Fruit fly (Drosophila melanogaster) whole organism, embryonic: ENCODE data around the gene Rad9.

Experiments used
- Adf1 ChIP-seq: fragments of 200-800 bp; sonication (Bioruptor generic); IDR thresholded peaks from 2 replicates; pipeline ENCODE4 v1.3.6; 2022; ENCODE audit warnings: missing biosample characterization, missing genetic modification characterization
- Bgb ChIP-seq: fragments of 200-800 bp; sonication (Bioruptor generic); IDR thresholded peaks from 2 replicates; pipeline ENCODE4 v1.3.6; 2022; ENCODE audit warnings: missing biosample characterization, missing genetic modification characterization; ENCODE audit not compliant: partially characterized antibody
- CG10209 ChIP-seq: fragments of 200-800 bp; sonication (Bioruptor generic); optimal IDR thresholded peaks from 3 replicates; lab custom pipeline; 2017; ENCODE audit warnings: missing biosample characterization, mild to moderate bottlenecking, missing genetic modification characterization, missing genetic modification reagents
- CG10462 ChIP-seq: fragments of 200-800 bp; sonication (Bioruptor generic); optimal IDR thresholded peaks from 2 replicates; lab custom pipeline; 2016; ENCODE audit warnings: missing biosample characterization, missing genetic modification characterization
- CG11398 ChIP-seq: fragments of 200-800 bp; sonication (Bioruptor generic); optimal IDR thresholded peaks from 2 replicates; lab custom pipeline; 2016; ENCODE audit warnings: missing biosample characterization, missing genetic modification characterization
- CG12104 ChIP-seq: fragments of 200-800 bp; sonication (Bioruptor generic); optimal IDR thresholded peaks from 3 replicates; lab custom pipeline; 2016; ENCODE audit warnings: missing biosample characterization, missing genetic modification characterization
- CG14014 ChIP-seq: fragments of 200-800 bp; sonication (Bioruptor generic); IDR thresholded peaks from 2 replicates; pipeline ENCODE4 v1.3.6; 2022; ENCODE audit warnings: missing biosample characterization, missing genetic modification characterization
- CG15479 ChIP-seq: fragments of 200-800 bp; sonication (Bioruptor generic); optimal IDR thresholded peaks from 3 replicates; lab custom pipeline; 2019; ENCODE audit warnings: missing biosample characterization, mild to moderate bottlenecking, missing genetic modification characterization, moderate library complexity
- CG17328 ChIP-seq: fragments of 200-800 bp; sonication (Bioruptor generic); IDR thresholded peaks from 2 replicates; pipeline ENCODE4 v1.3.6; 2022; ENCODE audit warnings: missing biosample characterization, missing genetic modification characterization
- CG17385 ChIP-seq: fragments of 200-800 bp; sonication (Bioruptor generic); optimal IDR thresholded peaks from 3 replicates; lab custom pipeline; 2018; ENCODE audit warnings: missing biosample characterization, mild to moderate bottlenecking, missing genetic modification characterization
- CG17612 ChIP-seq: fragments of 200-800 bp; sonication (Bioruptor generic); IDR thresholded peaks from 2 replicates; pipeline ENCODE4 v1.3.6; 2022; ENCODE audit warnings: missing biosample characterization, missing genetic modification characterization
- CG17912 ChIP-seq: fragments of 200-800 bp; sonication (Bioruptor generic); optimal IDR thresholded peaks from 2 replicates; lab custom pipeline; 2018; ENCODE audit warnings: missing biosample characterization, mild to moderate bottlenecking, missing genetic modification characterization
- CG18011 ChIP-seq: fragments of 200-800 bp; sonication (Bioruptor generic); optimal IDR thresholded peaks from 2 replicates; lab custom pipeline; 2017; ENCODE audit warnings: missing biosample characterization, missing genetic modification characterization, mild to moderate bottlenecking, moderate library complexity, missing genotype
- CG18262 ChIP-seq: fragments of 200-800 bp; optimal IDR thresholded peaks from 3 replicates; lab custom pipeline; 2019; ENCODE audit warnings: missing biosample characterization, mild to moderate bottlenecking, missing genetic modification characterization, moderate library complexity
- CG18476 ChIP-seq: fragments of 200-800 bp; sonication (Bioruptor generic); optimal IDR thresholded peaks from 2 replicates; lab custom pipeline; 2016; ENCODE audit warnings: missing biosample characterization, mild to moderate bottlenecking, missing genetic modification characterization
- CG2129 ChIP-seq: fragments of 200-800 bp; sonication (Bioruptor generic); IDR thresholded peaks from 2 replicates; pipeline ENCODE4 v1.3.6; 2022; ENCODE audit warnings: missing biosample characterization, missing genetic modification characterization; ENCODE audit not compliant: partially characterized antibody
- CG30431 ChIP-seq: fragments of 200-800 bp; sonication (Bioruptor generic); optimal IDR thresholded peaks from 2 replicates; lab custom pipeline; 2017; ENCODE audit warnings: missing biosample characterization, missing genetic modification characterization
- CG43689 ChIP-seq: fragments of 200-800 bp; sonication (Bioruptor generic); IDR thresholded peaks from 2 replicates; pipeline ENCODE4 v1.3.6; 2022; ENCODE audit warnings: missing biosample characterization, missing genetic modification characterization
- CG5953 ChIP-seq: fragments of 200-800 bp; sonication (Bioruptor generic); IDR thresholded peaks from 2 replicates; pipeline ENCODE4 v1.3.6; 2022; ENCODE audit warnings: missing biosample characterization, missing genetic modification characterization
- CG7556 ChIP-seq: fragments of 200-800 bp; sonication (Bioruptor generic); optimal IDR thresholded peaks from 2 replicates; lab custom pipeline; 2017; ENCODE audit warnings: missing biosample characterization, mild to moderate bottlenecking, missing genetic modification characterization
- CG7745 ChIP-seq: fragments of 200-800 bp; sonication (Bioruptor generic); optimal IDR thresholded peaks from 2 replicates; lab custom pipeline; 2018; ENCODE audit warnings: missing biosample characterization, mild to moderate bottlenecking, missing genetic modification characterization, moderate library complexity
- CG8359 ChIP-seq: fragments of 200-800 bp; sonication (Bioruptor generic); optimal IDR thresholded peaks from 2 replicates; lab custom pipeline; 2017; ENCODE audit warnings: missing biosample characterization, mild to moderate bottlenecking, missing genetic modification characterization, borderline replicate concordance
- CG8765 ChIP-seq: fragments of 200-800 bp; sonication (Bioruptor generic); IDR thresholded peaks from 2 replicates; pipeline ENCODE4 v1.3.6; 2022; ENCODE audit warnings: missing biosample characterization, missing genetic modification characterization
- CG9215 ChIP-seq: fragments of 200-800 bp; sonication (Bioruptor generic); IDR thresholded peaks from 2 replicates; pipeline ENCODE4 v1.3.6; 2022; ENCODE audit warnings: missing biosample characterization, missing genetic modification characterization
- CG9797 ChIP-seq: fragments of 200-800 bp; sonication (Bioruptor generic); optimal IDR thresholded peaks from 3 replicates; lab custom pipeline; 2018; ENCODE audit warnings: missing biosample characterization, mild to moderate bottlenecking, missing genetic modification characterization
- Camta ChIP-seq: fragments of 200-800 bp; sonication (Bioruptor generic); optimal IDR thresholded peaks from 2 replicates; lab custom pipeline; 2016; ENCODE audit warnings: missing biosample characterization, missing genetic modification characterization
- D ChIP-seq, 2 experiments: fragments of 200-800 bp in 1 of 2; fragments of >200 bp in 1 of 2; sonication (Bioruptor generic) in 1 of 2; optimal IDR thresholded peaks; 2 replicates in 1 of 2; 3 replicates in 1 of 2; lab custom pipeline; 2017; ENCODE audit warnings: mild to moderate bottlenecking in 1 of 2, missing biosample characterization in 1 of 2, missing genetic modification characterization in 1 of 2, missing genetic modification reagents in 1 of 2
- Ets65A ChIP-seq: fragments of 200-800 bp; sonication (Bioruptor generic); peaks from one replicate; lab custom pipeline; 2016; ENCODE audit warnings: missing biosample characterization, missing genetic modification characterization
- H2.0 ChIP-seq: fragments of 200-800 bp; sonication (Bioruptor generic); IDR thresholded peaks from 2 replicates; pipeline ENCODE4 v1.3.6; 2022; ENCODE audit warnings: missing biosample characterization, missing genetic modification characterization
- HHEX ChIP-seq: fragments of 200-800 bp; sonication (Bioruptor generic); optimal IDR thresholded peaks from 3 replicates; lab custom pipeline; 2017; ENCODE audit warnings: missing biosample characterization, mild to moderate bottlenecking, missing genetic modification characterization, missing genetic modification reagents
- Hmr ChIP-seq: fragments of 200-800 bp; sonication (Bioruptor generic); optimal IDR thresholded peaks from 3 replicates; lab custom pipeline; 2017; ENCODE audit warnings: mild to moderate bottlenecking, missing biosample characterization, missing genetic modification reagents, missing genetic modification characterization
- Hmx ChIP-seq: fragments of 200-800 bp; sonication (Bioruptor generic); optimal IDR thresholded peaks from 2 replicates; lab custom pipeline; 2016; ENCODE audit warnings: missing biosample characterization, missing genetic modification characterization
- Hr51 ChIP-seq, 2 experiments: fragments of 200-800 bp; sonication (Bioruptor generic); optimal IDR thresholded peaks; 2 replicates in 1 of 2; 3 replicates in 1 of 2; lab custom pipeline; 2016 to 2018; ENCODE audit warnings: missing biosample characterization in 2 of 2, missing genetic modification characterization in 2 of 2, mild to moderate bottlenecking in 1 of 2, moderate library complexity in 1 of 2
- Mes4 ChIP-seq: fragments of 200-800 bp; sonication (Bioruptor generic); optimal IDR thresholded peaks from 2 replicates; lab custom pipeline; 2016; ENCODE audit warnings: missing biosample characterization, missing genetic modification characterization
- Tbp ChIP-seq: fragments of >200 bp; optimal IDR thresholded peaks from 2 replicates; lab custom pipeline; 2018; ENCODE audit warnings: missing biosample characterization, missing genetic modification characterization
- Xbp1 ChIP-seq: fragments of 200-800 bp; sonication (Bioruptor generic); optimal IDR thresholded peaks from 3 replicates; lab custom pipeline; 2016; ENCODE audit warnings: missing biosample characterization, mild to moderate bottlenecking, missing genetic modification characterization
- ac ChIP-seq: fragments of 200-800 bp; sonication (Bioruptor generic); optimal IDR thresholded peaks from 3 replicates; lab custom pipeline; 2017; ENCODE audit warnings: missing biosample characterization, mild to moderate bottlenecking, missing genetic modification characterization
- amos ChIP-seq: fragments of 200-800 bp; sonication (Bioruptor generic); IDR thresholded peaks from 2 replicates; pipeline ENCODE4 v1.3.6; 2022; ENCODE audit warnings: missing biosample characterization, missing genetic modification characterization; ENCODE audit not compliant: partially characterized antibody
- bsh ChIP-seq, 2 experiments: fragments of 200-800 bp; sonication (Bioruptor generic); optimal IDR thresholded peaks; 2 replicates each; lab custom pipeline; 2017 to 2018; ENCODE audit warnings: mild to moderate bottlenecking in 2 of 2, missing biosample characterization in 2 of 2, missing genetic modification characterization in 2 of 2, moderate library complexity in 1 of 2
- en ChIP-seq: fragments of 200-800 bp; sonication (Bioruptor generic); optimal IDR thresholded peaks from 2 replicates; lab custom pipeline; 2016; ENCODE audit warnings: missing biosample characterization, missing genetic modification characterization
- fd3F ChIP-seq: fragments of 200-800 bp; sonication (Bioruptor generic); optimal IDR thresholded peaks from 2 replicates; lab custom pipeline; 2018; ENCODE audit warnings: missing biosample characterization, mild to moderate bottlenecking, missing genetic modification characterization, moderate library complexity
- gcm2 ChIP-seq: fragments of 200-800 bp; sonication (Bioruptor generic); optimal IDR thresholded peaks from 2 replicates; lab custom pipeline; 2016; ENCODE audit warnings: missing biosample characterization, missing genetic modification characterization
- h ChIP-seq: fragments of >200 bp; optimal IDR thresholded peaks from 2 replicates; lab custom pipeline; 2017
- jigr1 ChIP-seq: fragments of 200-800 bp; sonication (Bioruptor generic); IDR thresholded peaks from 3 replicates; pipeline ENCODE4 v1.3.6; 2022; ENCODE audit warnings: missing biosample characterization, missing genetic modification characterization
- jing ChIP-seq: fragments of 200-800 bp; sonication (Bioruptor generic); optimal IDR thresholded peaks from 2 replicates; lab custom pipeline; 2018; ENCODE audit warnings: missing biosample characterization, mild to moderate bottlenecking, missing genetic modification characterization
- psq ChIP-seq: fragments of 200-800 bp; sonication (Bioruptor generic); optimal IDR thresholded peaks from 2 replicates; lab custom pipeline; 2017; ENCODE audit warnings: missing biosample characterization, missing genetic modification characterization
- sisA ChIP-seq: fragments of 200-800 bp; sonication (Bioruptor generic); IDR thresholded peaks from 2 replicates; pipeline ENCODE4 v1.3.6; 2022; ENCODE audit warnings: missing biosample characterization, missing genetic modification characterization
- tup ChIP-seq: fragments of 200-800 bp; sonication (Bioruptor generic); optimal IDR thresholded peaks from 2 replicates; lab custom pipeline; 2016; ENCODE audit warnings: missing biosample characterization, mild to moderate bottlenecking, missing genetic modification characterization, moderate library complexity
- usp ChIP-seq: fragments of >200 bp; optimal IDR thresholded peaks from 2 replicates; lab custom pipeline; 2017; ENCODE audit warnings: missing biosample characterization, missing genetic modification characterization
- wor ChIP-seq: fragments of 200-800 bp; sonication (Bioruptor generic); IDR thresholded peaks from 2 replicates; pipeline ENCODE4 v1.3.6; 2022; ENCODE audit warnings: missing biosample characterization, missing genetic modification characterization
- zen ChIP-seq: fragments of 200-800 bp; sonication (Bioruptor generic); optimal IDR thresholded peaks from 3 replicates; lab custom pipeline; 2018; ENCODE audit warnings: missing biosample characterization, mild to moderate bottlenecking, missing genetic modification characterization, moderate library complexity

Rad9 gene

DNA sequence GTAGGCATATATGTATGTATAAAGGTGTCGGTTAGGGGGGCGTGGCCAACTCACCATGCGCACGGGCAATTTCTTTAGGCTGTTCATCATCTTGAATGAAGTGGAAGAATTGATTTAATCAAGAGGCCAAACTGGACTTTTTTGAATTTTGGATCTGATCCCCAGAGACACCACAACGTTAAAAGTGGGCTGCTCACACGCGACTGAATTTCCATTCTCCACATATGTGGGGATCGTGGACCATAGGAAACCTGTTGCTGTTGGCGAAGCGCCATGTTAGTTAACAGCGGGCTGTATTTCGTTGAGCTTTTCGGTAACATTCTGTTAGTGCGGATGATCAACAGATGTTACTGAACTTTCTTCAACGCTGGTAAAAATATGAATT is 25.7 kb upstream of the Rad9 start, which contains the start of gene CG3902 (continued):
- TF ChIP-seq usp, result no peak
- no peak for TF ChIP-seq CG18262 (tag; lab: Kevin White, UChicago)
- TF ChIP-seq Adf1 (GFP tag; lab: Robert Waterston, UW), result peak; percentile 22; the same call in 1 of the 2 replicates
- no peak for TF ChIP-seq CG30431 (GFP tag; lab: Kevin White, UChicago)
- TF ChIP-seq CG2129 (GFP tag; lab: Robert Waterston, UW), result no peak
- no peak for TF ChIP-seq CG9797 (GFP tag; lab: Kevin White, UChicago)
- peak in 1 of 2 experiments; percentile 2 for TF ChIP-seq Hr51 (GFP tag; optimal IDR thresholded peaks at IDR 0.05; lab: Kevin White, UChicago)
- TF ChIP-seq psq (GFP tag; lab: Kevin White, UChicago), result no peak
- TF ChIP-seq CG17328 (GFP tag; lab: Robert Waterston, UW), result no peak
- TF ChIP-seq D (optimal IDR thresholded peaks at IDR 0.05; lab: Kevin White, UChicago), result no peak
- no peak for TF ChIP-seq D (GFP tag; optimal IDR thresholded peaks at IDR 0.05; lab: Kevin White, UChicago)
- TF ChIP-seq CG5953 (GFP tag; lab: Robert Waterston, UW), result peak; percentile 67
- TF ChIP-seq CG7745, result no peak
- no peak for TF ChIP-seq Ets65A (GFP tag; lab: Kevin White, UChicago)
- TF ChIP-seq fd3F (GFP tag; lab: Kevin White, UChicago), result no peak
- TF ChIP-seq amos, result peak; percentile 43; the same call in 1 of the 2 replicates
- no peak for TF ChIP-seq Tbp (GFP tag; lab: Kevin White, UChicago)
- no peak for TF ChIP-seq Mes4 (GFP tag; lab: Kevin White, UChicago)
- TF ChIP-seq CG7556 (GFP tag; lab: Kevin White, UChicago), result no peak
- no peak for TF ChIP-seq CG11398 (GFP tag; lab: Kevin White, UChicago)
- no peak for TF ChIP-seq CG9215 (GFP tag; lab: Robert Waterston, UW)
- TF ChIP-seq tup (GFP tag; lab: Kevin White, UChicago), result no peak
- TF ChIP-seq jigr1, result no peak
- no peak for TF ChIP-seq Hmx (GFP tag; lab: Kevin White, UChicago)
- TF ChIP-seq Camta, result no peak
- TF ChIP-seq bsh (GFP tag; optimal IDR thresholded peaks at IDR 0.05; lab: Kevin White, UChicago), result peak in 1 of 2 experiments; percentile 32
- no peak for TF ChIP-seq wor
- no peak for TF ChIP-seq ac (GFP tag; lab: Kevin White, UChicago)
- no peak for TF ChIP-seq en (GFP tag; lab: Kevin White, UChicago)
- TF ChIP-seq CG10209 (GFP tag; lab: Kevin White, UChicago), result no peak
- TF ChIP-seq CG17912 (GFP tag; lab: Kevin White, UChicago), result no peak
- TF ChIP-seq jing (GFP tag; lab: Kevin White, UChicago), result no peak
- no peak for TF ChIP-seq CG8765 (GFP tag; lab: Robert Waterston, UW)
- no peak for TF ChIP-seq h (lab: Kevin White, UChicago)
- no peak for TF ChIP-seq CG17612
- TF ChIP-seq CG15479 (GFP tag; lab: Kevin White, UChicago), result no peak
- peak; percentile 32 for TF ChIP-seq gcm2
- TF ChIP-seq CG18476 (GFP tag; lab: Kevin White, UChicago), result no peak
- no peak for TF ChIP-seq sisA (GFP tag; lab: Robert Waterston, UW)
- TF ChIP-seq Hmr, result peak; percentile 20
- peak; percentile 28 for TF ChIP-seq CG17385 (GFP tag; lab: Kevin White, UChicago)
- no peak for TF ChIP-seq H2.0 (GFP tag; lab: Robert Waterston, UW)
- TF ChIP-seq CG43689 (GFP tag; lab: Robert Waterston, UW), result no peak
- TF ChIP-seq CG12104 (GFP tag; lab: Kevin White, UChicago), result no peak
- peak; percentile 45 for TF ChIP-seq HHEX (GFP tag; lab: Kevin White, UChicago)
- TF ChIP-seq Xbp1, result no peak
- TF ChIP-seq CG10462 (GFP tag; lab: Kevin White, UChicago), result no peak
- TF ChIP-seq zen (tag; lab: Kevin White, UChicago), result no peak
- no peak for TF ChIP-seq CG8359 (GFP tag; lab: Kevin White, UChicago)
- peak; percentile 59; the same call in 1 of the 2 replicates for TF ChIP-seq Bgb
- TF ChIP-seq CG18011, result peak; percentile 19
- no peak for TF ChIP-seq CG14014 (GFP tag; lab: Robert Waterston, UW)
